Worm (Caenorhabditis elegans): ENCODE measurements around the gene tra-1.

Gene tra-1

DNA sequence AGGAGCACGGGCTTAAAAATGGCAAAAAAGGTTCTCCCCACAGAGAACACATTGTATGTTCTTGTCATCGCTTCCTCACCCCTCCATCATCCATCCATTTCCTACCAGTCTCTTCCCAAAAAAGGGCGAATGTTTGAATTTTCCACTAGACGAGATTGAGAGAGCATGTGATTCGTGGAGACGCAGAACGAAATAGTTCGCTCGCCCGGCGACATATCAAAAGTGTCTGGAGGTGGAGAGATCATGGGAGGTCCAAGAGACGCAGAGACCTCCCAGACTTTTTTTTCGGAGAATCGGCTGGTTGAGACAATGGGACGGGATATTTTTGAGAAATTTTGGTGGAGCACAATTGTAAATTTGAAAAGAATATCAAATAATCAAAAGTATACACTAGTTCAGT lies 13.4 kb upstream of the tra-1 start:
- TF ChIP-seq hnd-1 (tag; optimal IDR thresholded peaks at IDR 0.05) (no peak), sea-1 (GFP tag; conservative IDR thresholded peaks at IDR 0.05) (no peak), hmg-4 (GFP tag; optimal IDR thresholded peaks at IDR 0.05) (no peak), hmbx-1 (tag; optimal IDR thresholded peaks at IDR 0.05) (no peak), flt-1 (GFP tag; IDR thresholded peaks at IDR 0.05) (no peak), ama-1 (optimal IDR thresholded peaks at IDR 0.05) (no peak), pes-1 (GFP tag; IDR thresholded peaks at IDR 0.05) (no peak), F13C5.2 (tag; optimal IDR thresholded peaks at IDR 0.05) (no peak), tra-4 (tag; optimal IDR thresholded peaks at IDR 0.05) (no peak), tbx-37 (GFP tag; conservative IDR thresholded peaks at IDR 0.05) (no peak), ceh-36 (tag; optimal IDR thresholded peaks at IDR 0.05) (no peak), ceh-13 (GFP tag; optimal IDR thresholded peaks at IDR 0.05) (no peak), tbx-11 (GFP tag; IDR thresholded peaks at IDR 0.05) (no peak), scrt-1 (GFP tag; IDR thresholded peaks at IDR 0.05) (no peak)

- TF ChIP-seq pes-1 (GFP tag; IDR thresholded peaks at IDR 0.05) (0 out of 2 replicates have a peak, but pooled peaks have one; percentile 25), tbx-37 (GFP tag; conservative IDR thresholded peaks at IDR 0.05) (no peak), ama-1 (optimal IDR thresholded peaks at IDR 0.05) (no peak), hmg-4 (GFP tag; optimal IDR thresholded peaks at IDR 0.05) (no peak), flt-1 (GFP tag; IDR thresholded peaks at IDR 0.05) (no peak), tbx-11 (GFP tag; IDR thresholded peaks at IDR 0.05) (no peak), ceh-36 (tag; optimal IDR thresholded peaks at IDR 0.05) (peak; percentile 94)
Measured at ce11 chrIII:11207825-11208224, 12.8 kb upstream of the tra-1 start.

ce11 chrIII:11206875-11207274 lies 11.9 kb upstream of the tra-1 start:
- TF ChIP-seq hnd-1 (tag; optimal IDR thresholded peaks at IDR 0.05) = no peak
- TF ChIP-seq sea-1 (GFP tag; conservative IDR thresholded peaks at IDR 0.05) = 0 out of 2 replicates have a peak, but pooled peaks have one; percentile 49
- no peak for TF ChIP-seq scrt-1 (GFP tag; IDR thresholded peaks at IDR 0.05)
- no peak for TF ChIP-seq hmg-4 (GFP tag; optimal IDR thresholded peaks at IDR 0.05)

ce11 chrIII:11202992-11203391 lies 8.0 kb upstream of the tra-1 start:
- TF ChIP-seq pes-1 (GFP tag; IDR thresholded peaks at IDR 0.05) (peak; percentile 9; the same call in 1 of the 2 replicates), ama-1 (optimal IDR thresholded peaks at IDR 0.05) (no peak)

DNA sequence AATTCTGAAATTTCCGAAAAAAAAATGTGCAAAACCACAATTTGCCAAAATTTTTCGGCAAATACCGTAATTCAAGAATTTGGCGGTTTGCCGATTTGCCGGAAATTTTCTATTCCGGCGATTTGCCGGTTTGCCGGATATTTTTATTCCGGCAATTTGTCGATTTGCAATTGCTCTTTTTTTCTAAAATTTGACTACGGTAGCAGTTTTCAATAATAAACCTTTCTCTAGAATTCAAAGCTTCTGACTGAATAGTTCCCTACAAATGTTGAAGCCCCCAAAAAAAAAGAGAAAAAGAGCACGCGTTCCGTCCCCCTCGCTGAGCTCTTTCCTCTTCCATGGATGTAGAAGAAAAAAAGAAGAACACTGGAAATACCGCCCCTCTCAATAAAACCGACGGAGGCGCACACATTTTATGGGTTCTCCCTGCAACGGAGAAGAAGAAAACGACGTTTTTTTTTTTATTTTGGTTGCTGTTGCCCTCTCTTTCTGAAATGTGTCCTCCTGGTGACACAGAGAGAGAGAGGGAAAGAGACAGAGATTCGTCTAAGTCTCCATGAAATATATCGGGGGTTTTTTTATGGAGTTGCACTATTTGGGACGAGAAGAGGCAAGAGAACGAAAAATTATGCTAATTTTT lies 6.0 kb upstream of the tra-1 start:
- TF ChIP-seq ets-7 (tag; optimal IDR thresholded peaks at IDR 0.05) (no peak), B0310.2 (tag; optimal IDR thresholded peaks at IDR 0.05) (no peak), hmg-4 (GFP tag; optimal IDR thresholded peaks at IDR 0.05) (no peak), F13C5.2 (tag; optimal IDR thresholded peaks at IDR 0.05) (no peak), scrt-1 (GFP tag; IDR thresholded peaks at IDR 0.05) (no peak), hnd-1 (tag; optimal IDR thresholded peaks at IDR 0.05) (no peak), ceh-13 (GFP tag; optimal IDR thresholded peaks at IDR 0.05) (no peak), sea-1 (GFP tag; conservative IDR thresholded peaks at IDR 0.05) (no peak), tbx-37 (GFP tag; conservative IDR thresholded peaks at IDR 0.05) (no peak), hmbx-1 (tag; optimal IDR thresholded peaks at IDR 0.05) (no peak), ceh-36 (tag; optimal IDR thresholded peaks at IDR 0.05) (no peak), tra-4 (tag; optimal IDR thresholded peaks at IDR 0.05) (no peak), tbx-11 (GFP tag; IDR thresholded peaks at IDR 0.05) (no peak), ama-1 (optimal IDR thresholded peaks at IDR 0.05) (no peak), flt-1 (GFP tag; IDR thresholded peaks at IDR 0.05) (no peak), pes-1 (GFP tag; IDR thresholded peaks at IDR 0.05) (no peak), aly-1 (tag; optimal IDR thresholded peaks at IDR 0.05) (no peak)

DNA sequence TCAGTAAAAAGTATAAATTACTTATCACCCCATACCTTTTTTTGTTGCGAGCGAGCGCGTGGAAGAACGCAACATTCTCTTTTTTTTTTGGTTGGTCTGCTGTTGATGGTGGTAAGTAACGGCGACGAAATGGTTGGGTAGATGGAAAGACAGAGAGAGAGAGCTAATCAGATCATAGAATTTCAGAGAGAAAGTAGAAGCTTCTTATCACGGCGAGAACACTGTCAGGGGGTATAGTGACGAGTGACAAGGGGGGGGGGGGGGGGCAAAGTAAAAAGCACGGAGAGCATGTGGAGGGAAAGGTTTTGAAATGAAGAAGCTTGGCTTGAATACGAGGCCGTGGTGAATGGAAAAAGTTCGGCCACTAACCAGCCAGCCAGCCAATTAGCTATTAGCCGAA lies 2.3 kb upstream of the tra-1 start:
- no peak for TF ChIP-seq F13C5.2 (tag; optimal IDR thresholded peaks at IDR 0.05)
- TF ChIP-seq ama-1 (optimal IDR thresholded peaks at IDR 0.05) = no peak
- no peak for TF ChIP-seq tbx-11 (GFP tag; IDR thresholded peaks at IDR 0.05)
- TF ChIP-seq scrt-1 (GFP tag; IDR thresholded peaks at IDR 0.05) = no peak
- no peak for TF ChIP-seq hmg-4 (GFP tag; optimal IDR thresholded peaks at IDR 0.05)
- TF ChIP-seq hmbx-1 (tag; optimal IDR thresholded peaks at IDR 0.05) = no peak

DNA sequence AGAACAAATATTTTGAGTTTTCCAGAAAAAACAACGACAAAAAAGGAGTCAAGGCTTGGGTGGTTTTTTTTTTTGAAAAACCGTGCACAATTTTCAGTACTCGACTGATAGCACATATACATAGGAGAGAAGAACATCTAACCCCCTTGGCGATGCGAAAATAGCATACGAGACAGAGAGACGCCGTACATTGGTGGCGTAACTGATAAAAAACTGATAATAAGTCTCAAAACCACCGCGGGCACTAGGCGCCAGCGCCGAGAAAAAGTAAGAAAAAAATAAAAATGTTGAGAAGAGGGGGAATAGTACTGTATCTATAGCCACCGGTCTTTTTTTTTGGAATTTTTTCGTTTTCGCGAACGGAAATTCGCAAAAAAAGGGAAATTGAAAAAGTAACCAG lies 552 bp upstream of the tra-1 start:
- no peak for TF ChIP-seq flt-1 (GFP tag; IDR thresholded peaks at IDR 0.05)
- no peak for TF ChIP-seq ceh-36 (tag; optimal IDR thresholded peaks at IDR 0.05)
- TF ChIP-seq sea-1 (GFP tag; conservative IDR thresholded peaks at IDR 0.05) = no peak
- TF ChIP-seq tbx-37 (GFP tag; conservative IDR thresholded peaks at IDR 0.05) = no peak
- TF ChIP-seq tra-4 (tag; optimal IDR thresholded peaks at IDR 0.05) = no peak
- no peak for TF ChIP-seq hmg-4 (GFP tag; optimal IDR thresholded peaks at IDR 0.05)
- TF ChIP-seq hmbx-1 (tag; optimal IDR thresholded peaks at IDR 0.05) = no peak
- TF ChIP-seq F13C5.2 (tag; optimal IDR thresholded peaks at IDR 0.05) = no peak
- no peak for TF ChIP-seq B0310.2 (tag; optimal IDR thresholded peaks at IDR 0.05)
- TF ChIP-seq ceh-13 (GFP tag; optimal IDR thresholded peaks at IDR 0.05) = no peak
- no peak for TF ChIP-seq pes-1 (GFP tag; IDR thresholded peaks at IDR 0.05)
- TF ChIP-seq tbx-11 (GFP tag; IDR thresholded peaks at IDR 0.05) = no peak
- no peak for TF ChIP-seq ets-7 (tag; optimal IDR thresholded peaks at IDR 0.05)
- TF ChIP-seq ama-1 (optimal IDR thresholded peaks at IDR 0.05) = no peak
- no peak for TF ChIP-seq aly-1 (tag; optimal IDR thresholded peaks at IDR 0.05)
- TF ChIP-seq scrt-1 (GFP tag; IDR thresholded peaks at IDR 0.05) = no peak
- no peak for TF ChIP-seq hnd-1 (tag; optimal IDR thresholded peaks at IDR 0.05)

DNA sequence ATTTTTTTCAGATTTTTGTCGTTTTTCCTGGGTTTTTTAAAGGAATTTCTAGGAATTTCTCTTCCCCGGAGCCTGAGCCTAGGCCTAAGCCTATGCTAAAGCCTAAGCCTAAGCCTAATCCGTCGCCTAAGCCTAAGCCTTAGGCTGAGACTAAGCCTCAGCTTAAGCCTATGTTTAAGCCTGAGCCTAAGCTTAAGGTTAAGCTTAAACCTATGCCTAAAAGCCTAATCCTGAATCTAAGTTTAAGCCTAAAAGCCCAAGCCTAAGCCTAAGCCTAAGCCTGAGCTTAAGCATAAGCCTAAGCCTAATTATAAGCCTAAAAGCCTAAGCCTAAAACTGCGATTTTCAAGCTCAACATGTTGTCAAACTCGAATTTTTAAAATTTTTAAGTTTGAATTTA lies 878 bp downstream of the tra-1 start:
- TF ChIP-seq sea-1 (GFP tag; conservative IDR thresholded peaks at IDR 0.05) (no peak), aly-1 (tag; optimal IDR thresholded peaks at IDR 0.05) (no peak), ets-7 (tag; optimal IDR thresholded peaks at IDR 0.05) (no peak), tbx-37 (GFP tag; conservative IDR thresholded peaks at IDR 0.05) (no peak), tra-4 (tag; optimal IDR thresholded peaks at IDR 0.05) (no peak), ceh-36 (tag; optimal IDR thresholded peaks at IDR 0.05) (peak; percentile 85), hmbx-1 (tag; optimal IDR thresholded peaks at IDR 0.05) (no peak)

Data from whole organism, early embryonic.